Worm (Caenorhabditis elegans) whole organism, midembryonic: ENCODE data around the gene Y55F3AM.11.
"Not testable (repeated sequence)": the region's sequence is repeated elsewhere in the genome, so short reads cannot be mapped to it uniquely, and the experiment has no call there.

Experiments
- cog-1 ChIP-seq: sonication (generic microtip); optimal IDR thresholded peaks from 2 replicates; lab custom pipeline; 2016; ENCODE audit warnings: missing genetic modification characterization, missing compliant biosample characterization
- klf-2 ChIP-seq: fragments of 200-800 bp; sonication (Bioruptor generic); conservative IDR thresholded peaks from 2 replicates; pipeline ENCODE4 v1.3.6; 2022; ENCODE audit warnings: missing genetic modification reagents, missing genetic modification characterization, missing compliant biosample characterization
- med-1 ChIP-seq: sonication (generic microtip); optimal IDR thresholded peaks from 2 replicates; lab custom pipeline; 2017; ENCODE audit warnings: missing genetic modification characterization, mild to moderate bottlenecking, missing compliant biosample characterization, antibody characterized with exemption, missing genetic modification reagents; ENCODE audit not compliant: insufficient read depth

DNA sequence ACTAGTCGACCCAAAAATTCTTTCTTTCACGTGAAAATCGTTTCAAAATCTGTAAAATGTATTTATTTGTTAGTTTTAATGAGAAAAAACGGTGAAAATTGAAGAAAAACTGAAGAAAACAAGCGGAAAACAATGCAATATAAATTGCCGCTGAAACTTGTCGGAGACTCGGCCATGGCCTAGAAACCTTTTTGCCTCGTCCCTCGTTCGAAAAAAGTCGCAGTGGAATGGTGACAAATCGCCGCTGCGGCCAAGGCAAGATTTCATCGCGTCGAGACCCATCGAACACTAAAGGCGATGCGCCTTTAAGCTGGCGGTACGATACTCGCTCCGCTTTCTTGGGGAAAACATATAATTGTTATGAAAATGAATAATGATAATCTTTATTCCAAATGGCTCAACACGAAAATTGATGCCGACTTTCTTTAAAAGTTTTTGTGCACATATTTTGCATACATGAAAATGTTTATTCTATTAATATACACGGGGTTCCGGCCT, 7.5 kb upstream of the Y55F3AM.11 start, which contains the start of gene Y55F3AM.21:
- TF ChIP-seq med-1 (GFP tag; lab: Kevin White, UChicago); cog-1 (tag; lab: Kevin White, UChicago); klf-2 (GFP tag; lab: Robert Waterston, UW): not testable (repeated sequence)
